Worm (Caenorhabditis elegans) whole organism, L4 larva: ENCODE data around the gene fip-3.

Experiments
- D1046.2 ChIP-seq: fragments of 200-800 bp; sonication (Bioruptor generic); IDR thresholded peaks from 2 replicates; pipeline ENCODE4 v1.3.6; 2022; ENCODE audit warnings: missing genetic modification characterization, missing compliant biosample characterization
- F26F4.8 ChIP-seq: fragments of 200-800 bp; sonication (Bioruptor generic); conservative IDR thresholded peaks from 2 replicates; pipeline ENCODE4 v1.3.6; 2022; ENCODE audit warnings: missing genetic modification characterization, missing compliant biosample characterization
- T20F7.1 ChIP-seq: fragments of 200-800 bp; sonication (Bioruptor generic); optimal IDR thresholded peaks from 2 replicates; lab custom pipeline; 2018; ENCODE audit warnings: mild to moderate bottlenecking, missing genetic modification characterization, missing compliant biosample characterization
- T26A8.4 ChIP-seq: fragments of 200-800 bp; sonication (Bioruptor generic); IDR thresholded peaks from 2 replicates; pipeline ENCODE4 v1.3.6; 2022; ENCODE audit warnings: missing genetic modification characterization, missing compliant biosample characterization
- aly-2 ChIP-seq: sonication (generic microtip); optimal IDR thresholded peaks from 2 replicates; lab custom pipeline; 2018; ENCODE audit warnings: missing biosample characterization, missing genetic modification characterization
- ama-1 ChIP-seq: fragments of 150-350 bp; optimal IDR thresholded peaks from 2 replicates; lab custom pipeline; 2014; ENCODE audit warnings: inconsistent platforms, mixed read lengths
- ceh-20 ChIP-seq: fragments of 200-800 bp; sonication (Bioruptor generic); IDR thresholded peaks from 2 replicates; pipeline ENCODE4 v1.3.6; 2022; ENCODE audit warnings: missing genetic modification reagents, missing genetic modification characterization, missing compliant biosample characterization
- ceh-32 ChIP-seq: sonication (generic microtip); optimal IDR thresholded peaks from 2 replicates; lab custom pipeline; 2016; ENCODE audit warnings: mild to moderate bottlenecking, missing genetic modification characterization, missing compliant biosample characterization; ENCODE audit not compliant: poor library complexity
- ceh-82 ChIP-seq: sonication (generic microtip); optimal IDR thresholded peaks from 2 replicates; lab custom pipeline; 2017; ENCODE audit warnings: missing biosample characterization, missing genetic modification characterization
- ces-1 ChIP-seq: fragments of 150-350 bp; sonication (generic microtip); optimal IDR thresholded peaks from 4 replicates; lab custom pipeline; 2014; ENCODE audit warnings: missing biosample characterization, missing genetic modification reagents, missing genetic modification characterization
- daf-16 ChIP-seq, 3 experiments: sonication (generic microtip); optimal IDR thresholded peaks; 2 replicates each; lab custom pipeline; 2016 to 2017; ENCODE audit warnings: missing genetic modification characterization in 3 of 3, missing genetic modification reagents in 3 of 3, mild to moderate bottlenecking in 2 of 3, missing compliant biosample characterization in 2 of 3, missing biosample characterization in 1 of 3, moderate library complexity in 1 of 3
- daf-8 ChIP-seq: fragments of 200-800 bp; sonication (Bioruptor generic); IDR thresholded peaks from 2 replicates; pipeline ENCODE4 v1.3.6; 2022; ENCODE audit warnings: missing genetic modification characterization, missing compliant biosample characterization
- dmd-8 ChIP-seq: fragments of 200-800 bp; sonication (Bioruptor generic); IDR thresholded peaks from 2 replicates; pipeline ENCODE4 v1.3.6; 2022; ENCODE audit warnings: missing genetic modification characterization, missing compliant biosample characterization
- dmd-9 ChIP-seq: fragments of 200-800 bp; sonication (Bioruptor generic); IDR thresholded peaks from 2 replicates; pipeline ENCODE4 v1.3.6; 2022; ENCODE audit warnings: missing genetic modification reagents, missing genetic modification characterization, missing compliant biosample characterization
- dpl-1 ChIP-seq: fragments of 150-350 bp; optimal IDR thresholded peaks from 2 replicates; lab custom pipeline; 2014; ENCODE audit warnings: missing biosample characterization, missing genetic modification reagents, missing genetic modification characterization
- dve-1 ChIP-seq: sonication (generic microtip); optimal IDR thresholded peaks from 2 replicates; lab custom pipeline; 2017; ENCODE audit warnings: antibody characterized with exemption, mild to moderate bottlenecking, missing genetic modification characterization, missing compliant biosample characterization; ENCODE audit not compliant: insufficient read depth
- egl-43 ChIP-seq: fragments of 200-800 bp; sonication (Bioruptor generic); IDR thresholded peaks from 2 replicates; pipeline ENCODE4 v1.3.6; 2022; ENCODE audit warnings: missing genetic modification reagents, missing genetic modification characterization, missing compliant biosample characterization
- fos-1 ChIP-seq: fragments of 150-350 bp; optimal IDR thresholded peaks from 2 replicates; lab custom pipeline; 2014; ENCODE audit warnings: missing biosample characterization, missing genetic modification characterization
- hif-1 ChIP-seq, 2 experiments: sonication (generic microtip); optimal IDR thresholded peaks; 2 replicates each; lab custom pipeline; 2016 to 2017; ENCODE audit warnings: missing compliant biosample characterization in 2 of 2, missing genetic modification characterization in 2 of 2, missing genetic modification reagents in 2 of 2, missing genotype in 2 of 2, mild to moderate bottlenecking in 1 of 2
- hlh-11 ChIP-seq: fragments of 200-800 bp; sonication (Bioruptor generic); optimal IDR thresholded peaks from 2 replicates; lab custom pipeline; 2018; ENCODE audit warnings: mild to moderate bottlenecking, missing genetic modification characterization, missing compliant biosample characterization
- lin-1 ChIP-seq: fragments of 200-800 bp; sonication (Bioruptor generic); IDR thresholded peaks from 2 replicates; pipeline ENCODE4 v1.3.6; 2022; ENCODE audit warnings: missing genetic modification reagents, missing genetic modification characterization, missing compliant biosample characterization
- lin-13 ChIP-seq: fragments of 150-350 bp; optimal IDR thresholded peaks from 2 replicates; lab custom pipeline; 2014; ENCODE audit warnings: missing biosample characterization, missing genetic modification reagents, missing genetic modification characterization
- lin-38 ChIP-seq: fragments of 200-800 bp; sonication (Bioruptor generic); IDR thresholded peaks from 2 replicates; pipeline ENCODE4 v1.3.6; 2022; ENCODE audit warnings: missing genetic modification reagents, missing genetic modification characterization, missing compliant biosample characterization
- lir-3 ChIP-seq: sonication (generic microtip); optimal IDR thresholded peaks from 2 replicates; lab custom pipeline; 2016; ENCODE audit warnings: mild to moderate bottlenecking, missing genetic modification characterization, missing compliant biosample characterization
- madf-9 ChIP-seq: fragments of 200-800 bp; sonication (Bioruptor generic); conservative IDR thresholded peaks from 2 replicates; pipeline ENCODE4 v1.3.6; 2022; ENCODE audit warnings: missing genetic modification reagents, missing genetic modification characterization, missing compliant biosample characterization
- mdt-29 ChIP-seq: fragments of 200-800 bp; sonication (Bioruptor generic); IDR thresholded peaks from 2 replicates; pipeline ENCODE4 v1.3.6; 2022; ENCODE audit warnings: missing genetic modification reagents, missing genetic modification characterization, missing compliant biosample characterization
- nhr-111 ChIP-seq: fragments of 200-800 bp; sonication (Bioruptor generic); optimal IDR thresholded peaks from 2 replicates; lab custom pipeline; 2018; ENCODE audit warnings: mild to moderate bottlenecking, missing genetic modification characterization, missing compliant biosample characterization
- nhr-28 ChIP-seq: fragments of 150-350 bp; optimal IDR thresholded peaks from 2 replicates; lab custom pipeline; 2014; ENCODE audit warnings: missing biosample characterization, missing genetic modification characterization
- nhr-42 ChIP-seq: fragments of 200-800 bp; sonication (Bioruptor generic); IDR thresholded peaks from 2 replicates; pipeline ENCODE4 v1.3.6; 2022; ENCODE audit warnings: missing genetic modification characterization, missing compliant biosample characterization
- nhr-48 ChIP-seq: sonication (generic microtip); optimal IDR thresholded peaks from 2 replicates; lab custom pipeline; 2016; ENCODE audit warnings: mild to moderate bottlenecking, missing genetic modification characterization, missing compliant biosample characterization
- nhr-76 ChIP-seq: fragments of 150-350 bp; optimal IDR thresholded peaks from 2 replicates; lab custom pipeline; 2014; ENCODE audit warnings: missing biosample characterization, missing genetic modification characterization
- pha-4 ChIP-seq, 2 experiments: fragments of 150-350 bp in 1 of 2; fragments of 200-800 bp in 1 of 2; sonication (Bioruptor generic) in 1 of 2; IDR thresholded peaks in 1 of 2; optimal IDR thresholded peaks in 1 of 2; 2 replicates each; pipeline versions ENCODE4 v1.3.6 to Lab custom; 2014 to 2022; ENCODE audit warnings: missing genetic modification characterization in 2 of 2, missing genetic modification reagents in 2 of 2, missing biosample characterization in 1 of 2, missing compliant biosample characterization in 1 of 2
- php-3 ChIP-seq: fragments of 200-800 bp; sonication (Bioruptor generic); IDR thresholded peaks from 2 replicates; pipeline ENCODE4 v1.3.6; 2022; ENCODE audit warnings: missing genetic modification reagents, missing genetic modification characterization, missing compliant biosample characterization
- rbr-2 ChIP-seq: sonication (generic microtip); optimal IDR thresholded peaks from 2 replicates; lab custom pipeline; 2016; ENCODE audit warnings: missing genotype, missing genetic modification characterization, missing compliant biosample characterization
- saeg-2 ChIP-seq: fragments of 200-800 bp; sonication (Bioruptor generic); IDR thresholded peaks from 2 replicates; pipeline ENCODE4 v1.3.6; 2022; ENCODE audit warnings: missing genetic modification reagents, missing genetic modification characterization, missing compliant biosample characterization
- set-16 ChIP-seq: fragments of 200-800 bp; sonication (Bioruptor generic); IDR thresholded peaks from 2 replicates; pipeline ENCODE4 v1.3.6; 2022; ENCODE audit warnings: missing genetic modification reagents, missing genetic modification characterization, missing compliant biosample characterization
- skn-1 ChIP-seq: fragments of 150-350 bp; optimal IDR thresholded peaks from 2 replicates; lab custom pipeline; 2014; ENCODE audit warnings: missing biosample characterization, missing genetic modification characterization
- snpc-1.2 ChIP-seq: fragments of 200-800 bp; sonication (Bioruptor generic); IDR thresholded peaks from 2 replicates; pipeline ENCODE4 v1.3.6; 2022; ENCODE audit warnings: missing genetic modification reagents, missing genetic modification characterization, missing compliant biosample characterization
- snpc-4 ChIP-seq: fragments of 150-350 bp; optimal IDR thresholded peaks from 2 replicates; lab custom pipeline; 2014; ENCODE audit warnings: missing biosample characterization, missing genetic modification characterization
- spr-1 ChIP-seq: sonication (generic microtip); optimal IDR thresholded peaks from 2 replicates; lab custom pipeline; 2016; ENCODE audit warnings: mild to moderate bottlenecking, missing genetic modification characterization, missing compliant biosample characterization
- spr-3 ChIP-seq: fragments of 200-800 bp; sonication (Bioruptor generic); optimal IDR thresholded peaks from 2 replicates; lab custom pipeline; 2018; ENCODE audit warnings: mild to moderate bottlenecking, missing genetic modification characterization, missing compliant biosample characterization
- tra-1 ChIP-seq: fragments of 200-800 bp; sonication (Bioruptor generic); IDR thresholded peaks from 2 replicates; pipeline ENCODE4 v1.3.6; 2022; ENCODE audit warnings: missing genetic modification reagents, missing genetic modification characterization, missing compliant biosample characterization
- unc-130 ChIP-seq: sonication (generic microtip); optimal IDR thresholded peaks from 2 replicates; lab custom pipeline; 2016; ENCODE audit warnings: missing genetic modification reagents, missing genetic modification characterization, missing compliant biosample characterization
- unc-39 ChIP-seq: sonication (generic microtip); optimal IDR thresholded peaks from 2 replicates; lab custom pipeline; 2017; ENCODE audit warnings: missing biosample characterization, missing genetic modification characterization
- vab-7 ChIP-seq: fragments of 200-800 bp; sonication (Bioruptor generic); IDR thresholded peaks from 2 replicates; pipeline ENCODE4 v1.3.6; 2022; ENCODE audit warnings: missing genetic modification reagents, missing genetic modification characterization, missing compliant biosample characterization
- zip-11 ChIP-seq: fragments of 200-800 bp; sonication (Bioruptor generic); IDR thresholded peaks from 2 replicates; pipeline ENCODE4 v1.3.6; 2022; ENCODE audit warnings: missing genetic modification characterization, missing compliant biosample characterization
- ztf-11 ChIP-seq: fragments of 150-350 bp; optimal IDR thresholded peaks from 2 replicates; lab custom pipeline; 2014; ENCODE audit warnings: missing biosample characterization, missing genetic modification characterization

The fip-3 gene

ce11 chrIII:8560836-8561235 is 28.5 kb downstream of the fip-3 start, which contains the start of gene acdh-6:
TSS of gene acdh-6 (plus strand) at chrIII:8561136.
- TF ChIP-seq unc-39 (tag; lab: Kevin White, UChicago), result no peak
- no peak for TF ChIP-seq spr-3
- TF ChIP-seq nhr-76 (tag; lab: Kevin White, UChicago), result no peak

ce11 chrIII:8560398-8560797 is 28.9 kb downstream of the fip-3 start:
- TF ChIP-seq nhr-111 (GFP tag; lab: Kevin White, UChicago) (no peak), rbr-2 (tag; lab: Kevin White, UChicago) (no peak), daf-8 (GFP tag; lab: Robert Waterston, UW) (no peak), dmd-9 (GFP tag; lab: Robert Waterston, UW) (no peak), T26A8.4 (GFP tag; lab: Robert Waterston, UW) (no peak), ama-1 (lab: Kevin White, UChicago) (no peak), D1046.2 (GFP tag; lab: Robert Waterston, UW) (no peak), madf-9 (GFP tag; lab: Robert Waterston, UW) (no peak), tra-1 (no peak), unc-130 (GFP tag; lab: Kevin White, UChicago) (no peak), nhr-42 (GFP tag; lab: Robert Waterston, UW) (no peak), ceh-82 (tag; lab: Kevin White, UChicago) (no peak)

- TF ChIP-seq ceh-32, result no peak
- TF ChIP-seq fos-1, result no peak
- TF ChIP-seq nhr-28 (tag; lab: Kevin White, UChicago), result peak; percentile 53
- no peak for TF ChIP-seq egl-43 (GFP tag; lab: Robert Waterston, UW)
- TF ChIP-seq pha-4 (GFP tag; IDR thresholded peaks at IDR 0.05; lab: Robert Waterston, UW), result no peak
- TF ChIP-seq pha-4 (tag; optimal IDR thresholded peaks at IDR 0.05; lab: Kevin White, UChicago), result no peak
- TF ChIP-seq hif-1 (tag; optimal IDR thresholded peaks at IDR 0.05; lab: Kevin White, UChicago), result peak in 1 of 2 experiments; percentile 32
- TF ChIP-seq lir-3 (tag; lab: Kevin White, UChicago), result no peak
- TF ChIP-seq skn-1 (tag; lab: Kevin White, UChicago), result no peak
- TF ChIP-seq aly-2 (tag; lab: Kevin White, UChicago), result no peak
- no peak for TF ChIP-seq ceh-20 (GFP tag; lab: Robert Waterston, UW)
- no peak for TF ChIP-seq F26F4.8 (GFP tag; lab: Robert Waterston, UW)
- TF ChIP-seq T20F7.1 (GFP tag; lab: Kevin White, UChicago), result peak; percentile 27
- no peak for TF ChIP-seq spr-1
- TF ChIP-seq lin-1 (GFP tag; lab: Robert Waterston, UW), result no peak
- TF ChIP-seq daf-16 (GFP tag; optimal IDR thresholded peaks at IDR 0.05; lab: Kevin White, UChicago), result no peak
- TF ChIP-seq daf-16 (tag; optimal IDR thresholded peaks at IDR 0.05; lab: Kevin White, UChicago), result no peak
- no peak for TF ChIP-seq ces-1 (GFP tag; lab: Kevin White, UChicago)
- TF ChIP-seq hlh-11 (tag; lab: Kevin White, UChicago), result peak; percentile 49
- TF ChIP-seq dve-1 (tag; lab: Kevin White, UChicago), result peak; percentile 52
- no peak for TF ChIP-seq dmd-8
- TF ChIP-seq snpc-1.2, result no peak
- TF ChIP-seq lin-38 (GFP tag; lab: Robert Waterston, UW), result no peak
- no peak for TF ChIP-seq zip-11 (GFP tag; lab: Robert Waterston, UW)
- peak; percentile 21 for TF ChIP-seq lin-13 (GFP tag; lab: Kevin White, UChicago)
- no peak for TF ChIP-seq set-16 (GFP tag; lab: Robert Waterston, UW)
- TF ChIP-seq saeg-2 (GFP tag; lab: Robert Waterston, UW), result no peak
- TF ChIP-seq unc-130 (GFP tag; lab: Kevin White, UChicago), result no peak
- TF ChIP-seq unc-39 (tag; lab: Kevin White, UChicago), result no peak
- TF ChIP-seq ztf-11 (tag; lab: Kevin White, UChicago), result no peak
- no peak for TF ChIP-seq dpl-1 (GFP tag; lab: Kevin White, UChicago)
- TF ChIP-seq mdt-29, result no peak
- no peak for TF ChIP-seq nhr-48
- peak; percentile 20 for TF ChIP-seq rbr-2 (tag; lab: Kevin White, UChicago)
- TF ChIP-seq tra-1, result no peak
- TF ChIP-seq vab-7 (GFP tag; lab: Robert Waterston, UW), result no peak
- TF ChIP-seq php-3 (GFP tag; lab: Robert Waterston, UW), result no peak
- TF ChIP-seq snpc-4 (tag; lab: Kevin White, UChicago), result no peak
Observed at ce11 chrIII:8556836-8557385, 32.4 kb downstream of the fip-3 start, which contains the start of gene C02D5.2. TSS of gene C02D5.2 (plus strand) at chrIII:8557335.
